Fruit fly (Drosophila melanogaster) whole organism, prepupa: Measurements from ENCODE around the gene CG9302.
A peak's percentile ranks its signal among the peaks of the same experiment; 100 is the strongest.

Source experiments
- Blimp-1 ChIP-seq: fragments of 200-800 bp; sonication (Bioruptor generic); optimal IDR thresholded peaks from 3 replicates; lab custom pipeline; 2017; ENCODE audit warnings: missing biosample characterization, missing genetic modification characterization, mild to moderate bottlenecking, moderate library complexity, missing genetic modification reagents
- CG10631 ChIP-seq: fragments of 200-800 bp; sonication (Bioruptor generic); optimal IDR thresholded peaks from 2 replicates; lab custom pipeline; 2016; ENCODE audit warnings: missing biosample characterization, missing genetic modification characterization
- CG10669 ChIP-seq: fragments of 200-800 bp; sonication (Bioruptor generic); optimal IDR thresholded peaks from 3 replicates; lab custom pipeline; 2018; ENCODE audit warnings: missing biosample characterization, mild to moderate bottlenecking, missing genetic modification characterization, moderate library complexity
- CG11762 ChIP-seq: fragments of 200-800 bp; sonication (Bioruptor generic); optimal IDR thresholded peaks from 3 replicates; lab custom pipeline; 2016; ENCODE audit warnings: missing biosample characterization, missing genetic modification characterization; ENCODE audit not compliant: insufficient read depth
- CG15336 ChIP-seq: fragments of 200-800 bp; sonication (Bioruptor generic); IDR thresholded peaks from 2 replicates; pipeline ENCODE4 v1.3.6; 2022; ENCODE audit warnings: missing biosample characterization, missing genetic modification characterization
- CG1621 ChIP-seq: fragments of 200-800 bp; sonication (Bioruptor generic); optimal IDR thresholded peaks from 3 replicates; lab custom pipeline; 2018; ENCODE audit warnings: missing biosample characterization, mild to moderate bottlenecking, missing genetic modification characterization
- CG16779 ChIP-seq: fragments of 200-800 bp; sonication (Bioruptor generic); optimal IDR thresholded peaks from 3 replicates; lab custom pipeline; 2017; ENCODE audit warnings: missing biosample characterization, mild to moderate bottlenecking, missing genetic modification characterization
- CG3032 ChIP-seq: fragments of 200-800 bp; optimal IDR thresholded peaks from 2 replicates; lab custom pipeline; 2019; ENCODE audit warnings: missing biosample characterization, mild to moderate bottlenecking, missing genetic modification characterization, moderate library complexity
- CG31627 ChIP-seq: fragments of 200-800 bp; sonication (Bioruptor generic); optimal IDR thresholded peaks from 3 replicates; lab custom pipeline; 2016; ENCODE audit warnings: missing biosample characterization, missing genetic modification characterization
- CG32006 ChIP-seq: fragments of 200-800 bp; sonication (Bioruptor generic); optimal IDR thresholded peaks from 3 replicates; lab custom pipeline; 2017; ENCODE audit warnings: missing biosample characterization, mild to moderate bottlenecking, missing genetic modification characterization
- CG34406 ChIP-seq: fragments of 200-800 bp; sonication (Bioruptor generic); optimal IDR thresholded peaks from 3 replicates; lab custom pipeline; 2016; ENCODE audit warnings: missing biosample characterization, missing genetic modification characterization
- CG3919 ChIP-seq: fragments of 200-800 bp; sonication (Bioruptor generic); optimal IDR thresholded peaks from 3 replicates; lab custom pipeline; 2016; ENCODE audit warnings: missing biosample characterization, missing genetic modification characterization
- CG6163 ChIP-seq: fragments of 200-800 bp; sonication (Bioruptor generic); IDR thresholded peaks from 3 replicates; pipeline ENCODE4 v1.3.6; 2022; ENCODE audit warnings: missing biosample characterization, missing genetic modification characterization
- CG6792 ChIP-seq: fragments of 200-800 bp; sonication (Bioruptor generic); optimal IDR thresholded peaks from 3 replicates; lab custom pipeline; 2016; ENCODE audit warnings: missing biosample characterization, missing genetic modification characterization
- CG6808 ChIP-seq: fragments of 200-800 bp; sonication (Bioruptor generic); optimal IDR thresholded peaks from 3 replicates; lab custom pipeline; 2017; ENCODE audit warnings: missing biosample characterization, missing genetic modification characterization, mild to moderate bottlenecking, moderate library complexity, missing genetic modification reagents
- CG6854 ChIP-seq: fragments of 200-800 bp; sonication (Bioruptor generic); optimal IDR thresholded peaks from 2 replicates; lab custom pipeline; 2017; ENCODE audit warnings: missing biosample characterization, mild to moderate bottlenecking, missing genetic modification characterization
- CG7368 ChIP-seq: fragments of 200-800 bp; sonication (Bioruptor generic); optimal IDR thresholded peaks from 3 replicates; lab custom pipeline; 2016; ENCODE audit warnings: missing biosample characterization, missing genetic modification characterization
- CG8119 ChIP-seq: fragments of 200-800 bp; sonication (Bioruptor generic); IDR thresholded peaks from 3 replicates; pipeline ENCODE4 v1.3.6; 2022; ENCODE audit warnings: missing biosample characterization, missing genetic modification characterization
- CG8319 ChIP-seq: fragments of 200-800 bp; sonication (Bioruptor generic); optimal IDR thresholded peaks from 3 replicates; lab custom pipeline; 2016; ENCODE audit warnings: missing biosample characterization, missing genetic modification characterization
- CG9139 ChIP-seq: fragments of 200-800 bp; sonication (Bioruptor generic); optimal IDR thresholded peaks from 3 replicates; lab custom pipeline; 2017; ENCODE audit warnings: missing biosample characterization, mild to moderate bottlenecking, missing genetic modification characterization
- Eip75B ChIP-seq: fragments of 200-800 bp; sonication (Bioruptor generic); optimal IDR thresholded peaks from 3 replicates; lab custom pipeline; 2016; ENCODE audit warnings: missing biosample characterization, missing genetic modification characterization
- Eip78C ChIP-seq: fragments of 200-800 bp; sonication (Bioruptor generic); peaks from one replicate; lab custom pipeline; 2016; ENCODE audit warnings: missing biosample characterization, missing genetic modification characterization
- Eip93F ChIP-seq: fragments of 200-800 bp; sonication (Bioruptor generic); optimal IDR thresholded peaks from 2 replicates; lab custom pipeline; 2016; ENCODE audit warnings: missing biosample characterization, mild to moderate bottlenecking, missing genetic modification characterization
- Ets21C ChIP-seq: fragments of 200-800 bp; sonication (Bioruptor generic); optimal IDR thresholded peaks from 3 replicates; lab custom pipeline; 2016; ENCODE audit warnings: missing biosample characterization, missing genetic modification characterization
- Gug ChIP-seq: fragments of 200-800 bp; sonication (Bioruptor generic); IDR thresholded peaks from 2 replicates; pipeline ENCODE4 v1.3.6; 2022; ENCODE audit warnings: missing biosample characterization, missing genetic modification characterization
- Hr39 ChIP-seq: fragments of 200-800 bp; sonication (Bioruptor generic); optimal IDR thresholded peaks from 2 replicates; lab custom pipeline; 2016; ENCODE audit warnings: missing biosample characterization, missing genetic modification characterization
- Lpt ChIP-seq: fragments of 200-800 bp; sonication (Bioruptor generic); optimal IDR thresholded peaks from 3 replicates; lab custom pipeline; 2016; ENCODE audit warnings: missing biosample characterization, missing genetic modification characterization
- OdsH ChIP-seq: fragments of 200-800 bp; sonication (Bioruptor generic); optimal IDR thresholded peaks from 3 replicates; lab custom pipeline; 2016; ENCODE audit warnings: missing biosample characterization, missing genetic modification characterization
- Smox ChIP-seq: fragments of 200-800 bp; sonication (Bioruptor generic); optimal IDR thresholded peaks from 3 replicates; lab custom pipeline; 2016; ENCODE audit warnings: missing biosample characterization, missing genetic modification characterization
- Sox102F ChIP-seq: fragments of 200-800 bp; sonication (Bioruptor generic); optimal IDR thresholded peaks from 2 replicates; lab custom pipeline; 2016; ENCODE audit warnings: missing biosample characterization, mild to moderate bottlenecking, missing genetic modification characterization
- Sox14 ChIP-seq: fragments of 200-800 bp; sonication (Bioruptor generic); optimal IDR thresholded peaks from 3 replicates; lab custom pipeline; 2016; ENCODE audit warnings: missing biosample characterization, missing genetic modification characterization
- Sox15 ChIP-seq: fragments of 200-800 bp; sonication (Bioruptor generic); optimal IDR thresholded peaks from 3 replicates; lab custom pipeline; 2016; ENCODE audit warnings: missing biosample characterization, missing genetic modification characterization
- achi ChIP-seq: fragments of 200-800 bp; sonication (Bioruptor generic); optimal IDR thresholded peaks from 3 replicates; lab custom pipeline; 2016; ENCODE audit warnings: missing biosample characterization, missing genetic modification characterization
- acj6 ChIP-seq: fragments of 200-800 bp; sonication (Bioruptor generic); optimal IDR thresholded peaks from 3 replicates; lab custom pipeline; 2016; ENCODE audit warnings: missing biosample characterization, missing genetic modification characterization
- cyc ChIP-seq: fragments of 200-800 bp; sonication (Bioruptor generic); optimal IDR thresholded peaks from 3 replicates; lab custom pipeline; 2016; ENCODE audit warnings: missing biosample characterization, missing genetic modification characterization
- dac ChIP-seq: fragments of 200-800 bp; sonication (Bioruptor generic); optimal IDR thresholded peaks from 2 replicates; lab custom pipeline; 2017; ENCODE audit warnings: missing biosample characterization, mild to moderate bottlenecking, missing genetic modification characterization
- dsx ChIP-seq: fragments of 200-800 bp; optimal IDR thresholded peaks from 3 replicates; lab custom pipeline; 2019; ENCODE audit warnings: missing biosample characterization, mild to moderate bottlenecking, missing genetic modification characterization, moderate library complexity; ENCODE audit not compliant: poor library complexity, severe bottlenecking
- eg ChIP-seq: fragments of 200-800 bp; sonication (Bioruptor generic); IDR thresholded peaks from 3 replicates; pipeline ENCODE4 v1.3.6; 2022; ENCODE audit warnings: missing biosample characterization, missing genetic modification characterization
- esn ChIP-seq: fragments of 200-800 bp; sonication (Bioruptor generic); optimal IDR thresholded peaks from 2 replicates; lab custom pipeline; 2016; ENCODE audit warnings: missing biosample characterization, mild to moderate bottlenecking, missing genetic modification characterization, moderate library complexity
- fd59A ChIP-seq: fragments of 200-800 bp; sonication (Bioruptor generic); optimal IDR thresholded peaks from 2 replicates; lab custom pipeline; 2017; ENCODE audit warnings: missing biosample characterization, mild to moderate bottlenecking, missing genetic modification characterization, missing genetic modification reagents
- fd85E ChIP-seq: fragments of 200-800 bp; sonication (Bioruptor generic); optimal IDR thresholded peaks from 3 replicates; lab custom pipeline; 2016; ENCODE audit warnings: missing biosample characterization, missing genetic modification characterization
- fkh ChIP-seq: fragments of 200-800 bp; sonication (Bioruptor generic); optimal IDR thresholded peaks from 3 replicates; lab custom pipeline; 2017; ENCODE audit warnings: missing biosample characterization, mild to moderate bottlenecking, missing genetic modification characterization, moderate library complexity
- lz ChIP-seq: fragments of 200-800 bp; sonication (Bioruptor generic); optimal IDR thresholded peaks from 3 replicates; lab custom pipeline; 2016; ENCODE audit warnings: missing biosample characterization, missing genetic modification characterization
- net ChIP-seq: fragments of 200-800 bp; sonication (Bioruptor generic); optimal IDR thresholded peaks from 3 replicates; lab custom pipeline; 2016; ENCODE audit warnings: missing biosample characterization, missing genetic modification characterization
- salr ChIP-seq, 2 experiments: fragments of 200-800 bp; sonication (Bioruptor generic); optimal IDR thresholded peaks; 3 replicates each; lab custom pipeline; 2016 to 2018; ENCODE audit warnings: missing biosample characterization in 2 of 2, missing genetic modification characterization in 2 of 2, mild to moderate bottlenecking in 1 of 2
- spab ChIP-seq: fragments of 200-800 bp; sonication (Bioruptor generic); optimal IDR thresholded peaks from 2 replicates; lab custom pipeline; 2017; ENCODE audit warnings: missing biosample characterization, mild to moderate bottlenecking, missing genetic modification characterization, missing genetic modification reagents
- ss ChIP-seq, 2 experiments: fragments of 200-800 bp; sonication (Bioruptor generic); optimal IDR thresholded peaks; 2 replicates in 1 of 2; 3 replicates in 1 of 2; lab custom pipeline; 2017 to 2018; ENCODE audit warnings: mild to moderate bottlenecking in 2 of 2, missing biosample characterization in 2 of 2, missing genetic modification characterization in 2 of 2, moderate library complexity in 1 of 2
- svp ChIP-seq: fragments of 200-800 bp; sonication (Bioruptor generic); peaks from one replicate; lab custom pipeline; 2016; ENCODE audit warnings: missing biosample characterization, missing genetic modification characterization
- topi ChIP-seq: fragments of 200-800 bp; sonication (Bioruptor generic); optimal IDR thresholded peaks from 3 replicates; lab custom pipeline; 2016; ENCODE audit warnings: missing biosample characterization, missing genetic modification characterization
- vri ChIP-seq: fragments of 200-800 bp; sonication (Bioruptor generic); optimal IDR thresholded peaks from 3 replicates; lab custom pipeline; 2016; ENCODE audit warnings: missing biosample characterization, mild to moderate bottlenecking, missing genetic modification characterization

CG9302 gene

DNA sequence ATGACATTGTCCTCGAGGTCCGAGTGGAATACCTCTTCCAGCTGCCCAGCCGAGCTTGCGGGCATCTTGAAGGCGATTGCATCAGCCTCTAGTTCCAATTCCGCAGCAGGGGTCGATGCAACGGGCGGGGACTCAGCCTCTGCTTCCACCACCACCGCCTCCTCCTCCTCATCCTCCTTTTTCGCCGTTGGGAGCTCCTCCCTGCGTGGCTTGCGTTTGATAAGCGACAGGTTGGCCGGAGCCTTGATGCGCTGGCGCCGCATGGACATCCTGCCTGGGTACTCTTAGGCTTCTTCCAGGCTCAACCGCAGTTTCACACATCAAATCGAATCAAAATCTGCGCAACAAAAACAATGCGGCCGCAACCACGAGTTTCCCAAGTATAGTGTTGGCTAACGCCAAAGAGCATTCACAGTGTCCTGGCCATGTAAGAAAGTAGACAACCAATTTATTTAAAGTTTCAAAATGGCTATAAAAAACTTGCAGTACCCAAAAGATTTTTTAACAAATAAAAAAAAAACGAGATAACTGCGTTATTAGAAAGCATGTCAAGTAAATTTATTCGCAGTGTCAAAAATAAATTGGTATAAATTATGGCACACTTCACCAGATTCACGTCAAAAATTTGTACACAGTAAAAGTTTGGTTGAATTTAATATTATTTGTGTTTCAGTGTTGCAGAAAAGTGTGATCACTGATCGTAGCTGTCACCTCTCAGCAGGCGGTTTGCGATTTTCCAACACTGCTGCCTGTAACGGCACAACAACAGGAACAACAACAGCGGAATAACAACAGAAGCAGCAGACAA is 4.7 kb downstream of the CG9302 start, which contains the start of the genes Bdp1 and CG6565:
Gene Bdp1, minus strand, starts transcription at position 456 of the 808 bp plus-strand sequence.
Gene CG6565, plus strand, starts transcription at position 585 of the 808 bp plus-strand sequence.
- TF ChIP-seq fd59A (GFP tag; lab: Kevin White, UChicago) (peak; percentile 94), dsx (peak; percentile 83), Smox (GFP tag; lab: Kevin White, UChicago) (peak; percentile 97), net (GFP tag; lab: Kevin White, UChicago) (peak; percentile 95), topi (peak; percentile 98), Sox102F (GFP tag; lab: Kevin White, UChicago) (peak; percentile 97), CG34406 (GFP tag; lab: Kevin White, UChicago) (peak; percentile 96), Sox14 (peak; percentile 98), CG10631 (GFP tag; lab: Kevin White, UChicago) (peak; percentile 99), Sox15 (peak; percentile 99), acj6 (peak; percentile 99), cyc (GFP tag; lab: Kevin White, UChicago) (peak; percentile 99), vri (GFP tag; lab: Kevin White, UChicago) (peak; percentile 92), CG1621 (tag; lab: Kevin White, UChicago) (peak; percentile 83), CG11762 (GFP tag; lab: Kevin White, UChicago) (peak; percentile 97), svp (no peak), CG6808 (peak; percentile 92), CG9139 (GFP tag; lab: Kevin White, UChicago) (no peak), lz (GFP tag; lab: Kevin White, UChicago) (peak; percentile 99), Ets21C (peak; percentile 99), Eip78C (GFP tag; lab: Kevin White, UChicago) (peak; percentile 99), fkh (GFP tag; lab: Kevin White, UChicago) (peak; percentile 84), CG6163 (peak; percentile 88), Gug (GFP tag; lab: Robert Waterston, UW) (peak; percentile 95), salr (GFP tag; optimal IDR thresholded peaks at IDR 0.05; lab: Kevin White, UChicago) (peak; percentile 88 to 98), ss (GFP tag; optimal IDR thresholded peaks at IDR 0.05; lab: Kevin White, UChicago) (peak in 1 of 2 experiments; percentile 93), CG8319 (GFP tag; lab: Kevin White, UChicago) (peak; percentile 97), Eip75B (GFP tag; lab: Kevin White, UChicago) (peak; percentile 97), Blimp-1 (GFP tag; lab: Kevin White, UChicago) (peak; percentile 86), fd85E (no peak), CG6854 (GFP tag; lab: Kevin White, UChicago) (peak; percentile 82), CG3919 (peak; percentile 96), esn (GFP tag; lab: Kevin White, UChicago) (peak; percentile 99), CG31627 (GFP tag; lab: Kevin White, UChicago) (peak; percentile 99), OdsH (GFP tag; lab: Kevin White, UChicago) (peak; percentile 99), dac (GFP tag; lab: Kevin White, UChicago) (peak; percentile 97), Hr39 (GFP tag; lab: Kevin White, UChicago) (peak; percentile 99), CG6792 (GFP tag; lab: Kevin White, UChicago) (peak; percentile 95), Eip93F (GFP tag; lab: Kevin White, UChicago) (peak; percentile 62), CG15336 (peak; percentile 90), CG32006 (peak; percentile 99), eg (peak; percentile 90), CG16779 (tag; lab: Kevin White, UChicago) (peak; percentile 87), Lpt (GFP tag; lab: Kevin White, UChicago) (peak; percentile 95), CG8119 (peak; percentile 91), achi (GFP tag; lab: Kevin White, UChicago) (peak; percentile 98), CG10669 (peak; percentile 96), spab (GFP tag; lab: Kevin White, UChicago) (peak; percentile 90), CG7368 (GFP tag; lab: Kevin White, UChicago) (peak; percentile 92), CG3032 (tag; lab: Kevin White, UChicago) (peak; percentile 95)
